Fruit fly (Drosophila melanogaster) whole organism, prepupa: Measurements from ENCODE around the gene CYLD.

ENCODE experiments used
- CG11294 ChIP-seq: fragments of 200-800 bp; sonication (Bioruptor generic); IDR thresholded peaks from 2 replicates; pipeline ENCODE4 v1.3.6; 2022; ENCODE audit warnings: missing biosample characterization, missing genetic modification characterization
- CG11762 ChIP-seq: fragments of 200-800 bp; sonication (Bioruptor generic); optimal IDR thresholded peaks from 3 replicates; lab custom pipeline; 2016; ENCODE audit warnings: missing biosample characterization, missing genetic modification characterization; ENCODE audit not compliant: insufficient read depth
- CG11902 ChIP-seq: fragments of 200-800 bp; sonication (Bioruptor generic); optimal IDR thresholded peaks from 3 replicates; lab custom pipeline; 2016; ENCODE audit warnings: missing biosample characterization, missing genetic modification characterization
- CG15336 ChIP-seq: fragments of 200-800 bp; sonication (Bioruptor generic); IDR thresholded peaks from 2 replicates; pipeline ENCODE4 v1.3.6; 2022; ENCODE audit warnings: missing biosample characterization, missing genetic modification characterization
- CG1621 ChIP-seq: fragments of 200-800 bp; sonication (Bioruptor generic); optimal IDR thresholded peaks from 3 replicates; lab custom pipeline; 2018; ENCODE audit warnings: missing biosample characterization, mild to moderate bottlenecking, missing genetic modification characterization
- CG31627 ChIP-seq: fragments of 200-800 bp; sonication (Bioruptor generic); optimal IDR thresholded peaks from 3 replicates; lab custom pipeline; 2016; ENCODE audit warnings: missing biosample characterization, missing genetic modification characterization
- CG32006 ChIP-seq: fragments of 200-800 bp; sonication (Bioruptor generic); optimal IDR thresholded peaks from 3 replicates; lab custom pipeline; 2017; ENCODE audit warnings: missing biosample characterization, mild to moderate bottlenecking, missing genetic modification characterization
- CG3919 ChIP-seq: fragments of 200-800 bp; sonication (Bioruptor generic); optimal IDR thresholded peaks from 3 replicates; lab custom pipeline; 2016; ENCODE audit warnings: missing biosample characterization, missing genetic modification characterization
- CG6163 ChIP-seq: fragments of 200-800 bp; sonication (Bioruptor generic); IDR thresholded peaks from 3 replicates; pipeline ENCODE4 v1.3.6; 2022; ENCODE audit warnings: missing biosample characterization, missing genetic modification characterization
- CG6276 ChIP-seq: fragments of 200-800 bp; sonication (Bioruptor generic); optimal IDR thresholded peaks from 2 replicates; lab custom pipeline; 2017; ENCODE audit warnings: missing biosample characterization, mild to moderate bottlenecking, missing genetic modification characterization
- CG6792 ChIP-seq: fragments of 200-800 bp; sonication (Bioruptor generic); optimal IDR thresholded peaks from 3 replicates; lab custom pipeline; 2016; ENCODE audit warnings: missing biosample characterization, missing genetic modification characterization
- CG6808 ChIP-seq: fragments of 200-800 bp; sonication (Bioruptor generic); optimal IDR thresholded peaks from 3 replicates; lab custom pipeline; 2017; ENCODE audit warnings: missing biosample characterization, missing genetic modification characterization, mild to moderate bottlenecking, moderate library complexity, missing genetic modification reagents
- CG6854 ChIP-seq: fragments of 200-800 bp; sonication (Bioruptor generic); optimal IDR thresholded peaks from 2 replicates; lab custom pipeline; 2017; ENCODE audit warnings: missing biosample characterization, mild to moderate bottlenecking, missing genetic modification characterization
- CG8119 ChIP-seq: fragments of 200-800 bp; sonication (Bioruptor generic); IDR thresholded peaks from 3 replicates; pipeline ENCODE4 v1.3.6; 2022; ENCODE audit warnings: missing biosample characterization, missing genetic modification characterization
- CG8632 ChIP-seq: fragments of 200-800 bp; sonication (Bioruptor generic); optimal IDR thresholded peaks from 3 replicates; lab custom pipeline; 2016; ENCODE audit warnings: missing biosample characterization, missing genetic modification characterization
- CG9139 ChIP-seq: fragments of 200-800 bp; sonication (Bioruptor generic); optimal IDR thresholded peaks from 3 replicates; lab custom pipeline; 2017; ENCODE audit warnings: missing biosample characterization, mild to moderate bottlenecking, missing genetic modification characterization
- Eip75B ChIP-seq: fragments of 200-800 bp; sonication (Bioruptor generic); optimal IDR thresholded peaks from 3 replicates; lab custom pipeline; 2016; ENCODE audit warnings: missing biosample characterization, missing genetic modification characterization
- Eip93F ChIP-seq: fragments of 200-800 bp; sonication (Bioruptor generic); optimal IDR thresholded peaks from 2 replicates; lab custom pipeline; 2016; ENCODE audit warnings: missing biosample characterization, mild to moderate bottlenecking, missing genetic modification characterization
- Ets96B ChIP-seq: fragments of 200-800 bp; optimal IDR thresholded peaks from 2 replicates; lab custom pipeline; 2019; ENCODE audit warnings: missing biosample characterization, mild to moderate bottlenecking, missing genetic modification characterization, moderate library complexity
- Gug ChIP-seq: fragments of 200-800 bp; sonication (Bioruptor generic); IDR thresholded peaks from 2 replicates; pipeline ENCODE4 v1.3.6; 2022; ENCODE audit warnings: missing biosample characterization, missing genetic modification characterization
- Hr4 ChIP-seq: fragments of 200-800 bp; sonication (Bioruptor generic); optimal IDR thresholded peaks from 3 replicates; lab custom pipeline; 2016; ENCODE audit warnings: missing biosample characterization, missing genetic modification characterization
- OdsH ChIP-seq: fragments of 200-800 bp; sonication (Bioruptor generic); optimal IDR thresholded peaks from 3 replicates; lab custom pipeline; 2016; ENCODE audit warnings: missing biosample characterization, missing genetic modification characterization
- Smox ChIP-seq: fragments of 200-800 bp; sonication (Bioruptor generic); optimal IDR thresholded peaks from 3 replicates; lab custom pipeline; 2016; ENCODE audit warnings: missing biosample characterization, missing genetic modification characterization
- Sox102F ChIP-seq: fragments of 200-800 bp; sonication (Bioruptor generic); optimal IDR thresholded peaks from 2 replicates; lab custom pipeline; 2016; ENCODE audit warnings: missing biosample characterization, mild to moderate bottlenecking, missing genetic modification characterization
- Sox15 ChIP-seq: fragments of 200-800 bp; sonication (Bioruptor generic); optimal IDR thresholded peaks from 3 replicates; lab custom pipeline; 2016; ENCODE audit warnings: missing biosample characterization, missing genetic modification characterization
- achi ChIP-seq: fragments of 200-800 bp; sonication (Bioruptor generic); optimal IDR thresholded peaks from 3 replicates; lab custom pipeline; 2016; ENCODE audit warnings: missing biosample characterization, missing genetic modification characterization
- dac ChIP-seq: fragments of 200-800 bp; sonication (Bioruptor generic); optimal IDR thresholded peaks from 2 replicates; lab custom pipeline; 2017; ENCODE audit warnings: missing biosample characterization, mild to moderate bottlenecking, missing genetic modification characterization
- dsx ChIP-seq: fragments of 200-800 bp; optimal IDR thresholded peaks from 3 replicates; lab custom pipeline; 2019; ENCODE audit warnings: missing biosample characterization, mild to moderate bottlenecking, missing genetic modification characterization, moderate library complexity; ENCODE audit not compliant: poor library complexity, severe bottlenecking
- esn ChIP-seq: fragments of 200-800 bp; sonication (Bioruptor generic); optimal IDR thresholded peaks from 2 replicates; lab custom pipeline; 2016; ENCODE audit warnings: missing biosample characterization, mild to moderate bottlenecking, missing genetic modification characterization, moderate library complexity
- fd59A ChIP-seq: fragments of 200-800 bp; sonication (Bioruptor generic); optimal IDR thresholded peaks from 2 replicates; lab custom pipeline; 2017; ENCODE audit warnings: missing biosample characterization, mild to moderate bottlenecking, missing genetic modification characterization, missing genetic modification reagents
- fkh ChIP-seq: fragments of 200-800 bp; sonication (Bioruptor generic); optimal IDR thresholded peaks from 3 replicates; lab custom pipeline; 2017; ENCODE audit warnings: missing biosample characterization, mild to moderate bottlenecking, missing genetic modification characterization, moderate library complexity
- lz ChIP-seq: fragments of 200-800 bp; sonication (Bioruptor generic); optimal IDR thresholded peaks from 3 replicates; lab custom pipeline; 2016; ENCODE audit warnings: missing biosample characterization, missing genetic modification characterization
- net ChIP-seq: fragments of 200-800 bp; sonication (Bioruptor generic); optimal IDR thresholded peaks from 3 replicates; lab custom pipeline; 2016; ENCODE audit warnings: missing biosample characterization, missing genetic modification characterization
- salr ChIP-seq, 2 experiments: fragments of 200-800 bp; sonication (Bioruptor generic); optimal IDR thresholded peaks; 3 replicates each; lab custom pipeline; 2016 to 2018; ENCODE audit warnings: missing biosample characterization in 2 of 2, missing genetic modification characterization in 2 of 2, mild to moderate bottlenecking in 1 of 2
- ss ChIP-seq, 2 experiments: fragments of 200-800 bp; sonication (Bioruptor generic); optimal IDR thresholded peaks; 2 replicates in 1 of 2; 3 replicates in 1 of 2; lab custom pipeline; 2017 to 2018; ENCODE audit warnings: mild to moderate bottlenecking in 2 of 2, missing biosample characterization in 2 of 2, missing genetic modification characterization in 2 of 2, moderate library complexity in 1 of 2
- svp ChIP-seq: fragments of 200-800 bp; sonication (Bioruptor generic); peaks from one replicate; lab custom pipeline; 2016; ENCODE audit warnings: missing biosample characterization, missing genetic modification characterization
- topi ChIP-seq: fragments of 200-800 bp; sonication (Bioruptor generic); optimal IDR thresholded peaks from 3 replicates; lab custom pipeline; 2016; ENCODE audit warnings: missing biosample characterization, missing genetic modification characterization

Gene CYLD

dm6 chr2L:10314327-10315210 is 14.9 kb upstream of the CYLD start, which contains the start of the genes Usp14 and CG4972 (continued):
- TF ChIP-seq Ets96B (no peak), Smox (GFP tag; lab: Kevin White, UChicago) (no peak), CG3919 (GFP tag; lab: Kevin White, UChicago) (no peak), CG31627 (GFP tag; lab: Kevin White, UChicago) (no peak), topi (peak; percentile 26), OdsH (GFP tag; lab: Kevin White, UChicago) (no peak), CG15336 (GFP tag; lab: Robert Waterston, UW) (no peak), CG9139 (GFP tag; lab: Kevin White, UChicago) (no peak), ss (GFP tag; optimal IDR thresholded peaks at IDR 0.05; lab: Kevin White, UChicago) (no peak), achi (GFP tag; lab: Kevin White, UChicago) (no peak), CG8632 (GFP tag; lab: Kevin White, UChicago) (no peak), fkh (GFP tag; lab: Kevin White, UChicago) (peak; percentile 25), CG1621 (tag; lab: Kevin White, UChicago) (no peak), Sox102F (GFP tag; lab: Kevin White, UChicago) (no peak)
- TF ChIP-seq, all 60 proteins: peak for 6

- no peak for TF ChIP-seq CG3919 (GFP tag; lab: Kevin White, UChicago)
- peak; percentile 69 for TF ChIP-seq fkh (GFP tag; lab: Kevin White, UChicago)
- TF ChIP-seq salr (GFP tag; optimal IDR thresholded peaks at IDR 0.05; lab: Kevin White, UChicago) = no peak
- no peak for TF ChIP-seq achi (GFP tag; lab: Kevin White, UChicago)
- no peak for TF ChIP-seq Eip93F (GFP tag; lab: Kevin White, UChicago)
- TF ChIP-seq CG9139 (GFP tag; lab: Kevin White, UChicago) = no peak
Measured at dm6 chr2L:10311822-10312221, 12.2 kb upstream of the CYLD start.

- no peak for TF ChIP-seq Sox15 (GFP tag; lab: Kevin White, UChicago)
- no peak for TF ChIP-seq CG15336 (GFP tag; lab: Robert Waterston, UW)
- TF ChIP-seq esn = peak; percentile 3
- TF ChIP-seq CG6276 (GFP tag; lab: Kevin White, UChicago) = no peak
- TF ChIP-seq topi = peak; percentile 1
- TF ChIP-seq svp = no peak
Measured at dm6 chr2L:10310614-10311382, 11.2 kb upstream of the CYLD start, which contains the start of gene Cdk5alpha. Gene Cdk5alpha (minus strand): TSS chr2L:10310956.

- TF ChIP-seq fkh (GFP tag; lab: Kevin White, UChicago) = no peak
- TF ChIP-seq CG8119 = peak; percentile 74; the same call in 2 of the 3 replicates
- TF ChIP-seq CG6163 (GFP tag; lab: Robert Waterston, UW) = peak; percentile 79; the same call in 2 of the 3 replicates
- peak; percentile 87 for TF ChIP-seq CG15336 (GFP tag; lab: Robert Waterston, UW)
- no peak for TF ChIP-seq net (GFP tag; lab: Kevin White, UChicago)
- peak; percentile 77 for TF ChIP-seq OdsH (GFP tag; lab: Kevin White, UChicago)
- TF ChIP-seq Hr4 (GFP tag; lab: Kevin White, UChicago) = peak; percentile 74
- TF ChIP-seq CG11902 (GFP tag; lab: Kevin White, UChicago) = peak; percentile 31
- no peak for TF ChIP-seq CG3919 (GFP tag; lab: Kevin White, UChicago)
- TF ChIP-seq Gug (GFP tag; lab: Robert Waterston, UW) = peak; percentile 63
- TF ChIP-seq esn = peak; percentile 77
- no peak for TF ChIP-seq fd59A
- peak; percentile 7 to 53 for TF ChIP-seq salr (GFP tag; optimal IDR thresholded peaks at IDR 0.05; lab: Kevin White, UChicago)
- peak; percentile 59 for TF ChIP-seq dac
- peak; percentile 94 for TF ChIP-seq dsx
- peak; percentile 65 for TF ChIP-seq CG6808 (GFP tag; lab: Kevin White, UChicago)
- peak; percentile 74 for TF ChIP-seq CG6792
- peak; percentile 75 for TF ChIP-seq Sox102F (GFP tag; lab: Kevin White, UChicago)
- TF ChIP-seq Eip75B (GFP tag; lab: Kevin White, UChicago) = peak; percentile 58
- TF ChIP-seq lz = peak; percentile 61
- TF ChIP-seq CG11294 (GFP tag; lab: Robert Waterston, UW) = no peak; the same call in 1 of the 2 replicates
- TF ChIP-seq CG31627 (GFP tag; lab: Kevin White, UChicago) = peak; percentile 51
- TF ChIP-seq CG11762 (GFP tag; lab: Kevin White, UChicago) = peak; percentile 36
- peak; percentile 46 for TF ChIP-seq CG6854 (GFP tag; lab: Kevin White, UChicago)
- peak; percentile 16 for TF ChIP-seq Sox15 (GFP tag; lab: Kevin White, UChicago)
- no peak for TF ChIP-seq CG32006
Measured at dm6 chr2L:10306518-10307260, 7.0 kb upstream of the CYLD start, which contains the start of the genes CG5390 and CG4968. Gene CG5390 (minus strand): TSS chr2L:10306594. Gene CG4968 (plus strand): TSS chr2L:10306922.
